Fruit fly (Drosophila melanogaster): ENCODE results near the gene step.

step gene

dm6 chr2L:21784790-21785425 is 27.6 kb upstream of the step start:
- no peak for TF ChIP-seq Mnt (GFP tag; optimal IDR thresholded peaks at IDR 0.05)
- TF ChIP-seq CG11617 (GFP tag; optimal IDR thresholded peaks at IDR 0.05), result no peak
- no peak for TF ChIP-seq Hr96 (GFP tag; optimal IDR thresholded peaks at IDR 0.05)
- TF ChIP-seq CG7045 (GFP tag; optimal IDR thresholded peaks at IDR 0.05), result no peak
- TF ChIP-seq CG12768 (GFP tag; optimal IDR thresholded peaks at IDR 0.05), result no peak
- TF ChIP-seq cnc (optimal IDR thresholded peaks at IDR 0.05), result no peak
- no peak for TF ChIP-seq CG33017 (tag; optimal IDR thresholded peaks at IDR 0.05)
- no peak for TF ChIP-seq kay (GFP tag; ENCODE audit: borderline replicate concordance)
- TF ChIP-seq CG1620 (GFP tag; optimal IDR thresholded peaks at IDR 0.05), result no peak
- TF ChIP-seq CG7101 (tag; optimal IDR thresholded peaks at IDR 0.05), result no peak
- TF ChIP-seq toe (GFP tag; optimal IDR thresholded peaks at IDR 0.05), result no peak
- no peak for TF ChIP-seq cic (GFP tag; optimal IDR thresholded peaks at IDR 0.05)
- no peak for TF ChIP-seq Crg-1 (GFP tag; optimal IDR thresholded peaks at IDR 0.05)
- TF ChIP-seq pad (GFP tag; optimal IDR thresholded peaks at IDR 0.05), result no peak

DNA sequence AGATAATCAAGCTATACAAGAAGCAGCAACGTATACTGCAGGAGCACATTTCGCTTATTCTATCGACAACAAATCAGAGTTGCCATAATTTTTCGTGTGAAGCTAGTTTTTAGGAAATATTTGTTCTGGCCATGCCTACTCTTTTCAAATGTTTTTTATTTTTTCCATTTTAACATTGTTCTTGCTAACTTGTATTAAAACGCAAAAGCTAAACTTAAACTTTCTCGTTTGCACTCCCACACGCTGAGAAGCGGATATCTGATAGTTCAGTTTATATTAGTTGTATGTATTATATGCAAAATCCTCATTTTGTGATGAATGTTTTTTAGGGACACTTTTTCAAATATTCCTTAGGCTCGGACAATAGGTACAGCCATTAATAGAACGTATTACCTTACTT is 26.7 kb upstream of the step start, which contains the start of gene CG11630:
TSS of gene CG11630 (minus strand) at position 101 of the 400 bp plus-strand sequence.
- TF ChIP-seq CG12768 (GFP tag; optimal IDR thresholded peaks at IDR 0.05), result no peak

dm6 chr2L:21769461-21769860 is 12.2 kb upstream of the step start:
- TF ChIP-seq tj (GFP tag; optimal IDR thresholded peaks at IDR 0.05) (no peak), toe (GFP tag; optimal IDR thresholded peaks at IDR 0.05) (no peak), Clk (GFP tag; optimal IDR thresholded peaks at IDR 0.05) (no peak), kay (GFP tag; ENCODE audit: borderline replicate concordance) (no peak), CG14711 (tag; optimal IDR thresholded peaks at IDR 0.05) (no peak), CG7045 (GFP tag; optimal IDR thresholded peaks at IDR 0.05) (no peak), Hr96 (GFP tag; optimal IDR thresholded peaks at IDR 0.05) (no peak)

DNA sequence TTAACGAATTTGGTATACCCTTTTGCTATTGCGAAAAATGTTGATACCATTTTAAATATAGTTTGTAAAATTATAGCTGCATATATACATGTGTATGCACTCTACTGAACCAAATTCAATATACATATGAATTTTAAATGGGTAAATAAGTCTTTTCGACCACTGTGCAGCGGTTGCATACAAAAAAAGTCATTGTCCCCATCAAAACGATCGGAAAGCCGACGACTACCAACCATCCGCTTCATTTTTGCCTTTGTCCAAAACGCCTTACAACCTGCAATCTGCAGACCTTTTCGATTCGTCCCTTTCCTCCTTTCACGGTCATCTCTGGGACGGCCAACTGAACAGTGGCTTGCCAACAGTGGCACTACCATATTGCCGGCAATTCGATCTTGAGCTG is 7.7 kb upstream of the step start:
- TF ChIP-seq Mnt (GFP tag; optimal IDR thresholded peaks at IDR 0.05), result no peak
- no peak for TF ChIP-seq cnc (optimal IDR thresholded peaks at IDR 0.05)
- no peak for TF ChIP-seq Clk (GFP tag; optimal IDR thresholded peaks at IDR 0.05)
- TF ChIP-seq CG7045 (GFP tag; optimal IDR thresholded peaks at IDR 0.05), result no peak
- TF ChIP-seq cic (GFP tag; optimal IDR thresholded peaks at IDR 0.05), result no peak
- no peak for TF ChIP-seq bab1 (GFP tag; optimal IDR thresholded peaks at IDR 0.05)
- no peak for TF ChIP-seq CG7101 (tag; optimal IDR thresholded peaks at IDR 0.05)
- TF ChIP-seq pad (GFP tag; optimal IDR thresholded peaks at IDR 0.05), result no peak
- TF ChIP-seq toe (GFP tag; optimal IDR thresholded peaks at IDR 0.05), result no peak
- TF ChIP-seq kay (GFP tag; ENCODE audit: borderline replicate concordance), result no peak
- no peak for TF ChIP-seq CG14711 (tag; optimal IDR thresholded peaks at IDR 0.05)
- no peak for TF ChIP-seq Hr96 (GFP tag; optimal IDR thresholded peaks at IDR 0.05)
- no peak for TF ChIP-seq CG12768 (GFP tag; optimal IDR thresholded peaks at IDR 0.05)
- TF ChIP-seq CG1620 (GFP tag; optimal IDR thresholded peaks at IDR 0.05), result no peak
- no peak for TF ChIP-seq CG33017 (tag; optimal IDR thresholded peaks at IDR 0.05)

- no peak for TF ChIP-seq Clk (GFP tag; optimal IDR thresholded peaks at IDR 0.05)
- TF ChIP-seq cic (GFP tag; optimal IDR thresholded peaks at IDR 0.05), result no peak
- TF ChIP-seq pad (GFP tag; optimal IDR thresholded peaks at IDR 0.05), result no peak
- no peak for TF ChIP-seq bab1 (GFP tag; optimal IDR thresholded peaks at IDR 0.05)
- no peak for TF ChIP-seq CG1620 (GFP tag; optimal IDR thresholded peaks at IDR 0.05)
- TF ChIP-seq CG7101 (tag; optimal IDR thresholded peaks at IDR 0.05), result no peak
- TF ChIP-seq ovo (GFP tag; optimal IDR thresholded peaks at IDR 0.05), result no peak
Observed at dm6 chr2L:21758067-21758398, 767 bp upstream of the step start.

dm6 chr2L:21756696-21757095 is 570 bp downstream of the step start:
- TF ChIP-seq tj (GFP tag; optimal IDR thresholded peaks at IDR 0.05) (no peak), CG7045 (GFP tag; optimal IDR thresholded peaks at IDR 0.05) (no peak), kay (GFP tag; ENCODE audit: borderline replicate concordance) (no peak), CG33017 (tag; optimal IDR thresholded peaks at IDR 0.05) (no peak), Crg-1 (GFP tag; optimal IDR thresholded peaks at IDR 0.05) (no peak), Clk (GFP tag; optimal IDR thresholded peaks at IDR 0.05) (no peak), ovo (GFP tag; optimal IDR thresholded peaks at IDR 0.05) (no peak), toe (GFP tag; optimal IDR thresholded peaks at IDR 0.05) (no peak), CG11617 (GFP tag; optimal IDR thresholded peaks at IDR 0.05) (no peak), CG7101 (tag; optimal IDR thresholded peaks at IDR 0.05) (no peak), cic (GFP tag; optimal IDR thresholded peaks at IDR 0.05) (no peak), Hr96 (GFP tag; optimal IDR thresholded peaks at IDR 0.05) (no peak)

- no peak for TF ChIP-seq CG12768 (GFP tag; optimal IDR thresholded peaks at IDR 0.05)
- TF ChIP-seq CG7045 (GFP tag; optimal IDR thresholded peaks at IDR 0.05), result no peak
- TF ChIP-seq Crg-1 (GFP tag; optimal IDR thresholded peaks at IDR 0.05), result no peak
- TF ChIP-seq CG11617 (GFP tag; optimal IDR thresholded peaks at IDR 0.05), result no peak
- no peak for TF ChIP-seq CG14711 (tag; optimal IDR thresholded peaks at IDR 0.05)
- no peak for TF ChIP-seq CG1620 (GFP tag; optimal IDR thresholded peaks at IDR 0.05)
- TF ChIP-seq CG33017 (tag; optimal IDR thresholded peaks at IDR 0.05), result no peak
- no peak for TF ChIP-seq tj (GFP tag; optimal IDR thresholded peaks at IDR 0.05)
- no peak for TF ChIP-seq pad (GFP tag; optimal IDR thresholded peaks at IDR 0.05)
Observed at dm6 chr2L:21755310-21755709, 2.0 kb downstream of the step start.

dm6 chr2L:21754011-21754410 is 3.3 kb downstream of the step start:
- no peak for TF ChIP-seq pad (GFP tag; optimal IDR thresholded peaks at IDR 0.05)

Measured in whole organism, adult.